Worm (Caenorhabditis elegans) whole organism, young adult: ENCODE data around the gene F08C6.5.
A peak's percentile ranks its signal among the peaks of the same experiment; 100 is the strongest.

Experiments used
- F10E7.11 ChIP-seq: sonication (generic microtip); optimal IDR thresholded peaks from 2 replicates; lab custom pipeline; 2017; ENCODE audit warnings: mild to moderate bottlenecking, missing genetic modification characterization, moderate library complexity, missing compliant biosample characterization
- F22D6.2 ChIP-seq: sonication (generic microtip); optimal IDR thresholded peaks from 2 replicates; lab custom pipeline; 2016; ENCODE audit warnings: mild to moderate bottlenecking, missing genetic modification characterization, missing compliant biosample characterization
- F23B12.7 ChIP-seq: sonication (generic microtip); optimal IDR thresholded peaks from 2 replicates; lab custom pipeline; 2017; ENCODE audit warnings: missing genetic modification characterization, mild to moderate bottlenecking, missing compliant biosample characterization, antibody characterized with exemption, moderate library complexity; ENCODE audit not compliant: insufficient read depth
- F39B2.1 ChIP-seq: fragments of 200-800 bp; sonication (Bioruptor generic); IDR thresholded peaks from 2 replicates; pipeline ENCODE4 v1.3.6; 2022; ENCODE audit warnings: missing genetic modification reagents, missing genetic modification characterization, missing compliant biosample characterization
- F55B11.4 ChIP-seq: sonication (generic microtip); optimal IDR thresholded peaks from 2 replicates; lab custom pipeline; 2016; ENCODE audit warnings: missing compliant biosample characterization, missing genetic modification characterization, borderline replicate concordance; ENCODE audit not compliant: insufficient read depth
- F57A8.1 ChIP-seq: fragments of 200-800 bp; sonication (Bioruptor generic); optimal IDR thresholded peaks from 2 replicates; lab custom pipeline; 2018; ENCODE audit warnings: mild to moderate bottlenecking, missing genetic modification characterization, moderate library complexity, missing compliant biosample characterization
- T26A5.8 ChIP-seq: sonication (generic microtip); optimal IDR thresholded peaks from 2 replicates; lab custom pipeline; 2016; ENCODE audit warnings: missing genetic modification characterization, missing compliant biosample characterization
- Y53G8AR.9 ChIP-seq: fragments of 200-800 bp; sonication (Bioruptor generic); conservative IDR thresholded peaks from 2 replicates; pipeline ENCODE4 v1.3.6; 2022; ENCODE audit warnings: missing genetic modification reagents, missing genetic modification characterization, missing compliant biosample characterization
- Y67H2A.10 ChIP-seq: fragments of 200-800 bp; sonication (Bioruptor generic); conservative IDR thresholded peaks from 2 replicates; pipeline ENCODE4 v1.3.6; 2022; ENCODE audit warnings: missing genetic modification reagents, missing genetic modification characterization, missing compliant biosample characterization
- attf-6 ChIP-seq: fragments of 200-800 bp; sonication (Bioruptor generic); IDR thresholded peaks from 2 replicates; pipeline ENCODE4 v1.3.6; 2022; ENCODE audit warnings: missing genetic modification reagents, missing genetic modification characterization, missing compliant biosample characterization
- cebp-1 ChIP-seq, 2 experiments: fragments of 200-800 bp in 1 of 2; sonication (Bioruptor generic) in 1 of 2; sonication (generic microtip) in 1 of 2; IDR thresholded peaks in 1 of 2; optimal IDR thresholded peaks in 1 of 2; 2 replicates each; pipeline versions ENCODE4 v1.3.6 to Lab custom; 2017 to 2022; ENCODE audit warnings: missing compliant biosample characterization in 2 of 2, missing genetic modification characterization in 2 of 2, mild to moderate bottlenecking in 1 of 2, missing genetic modification reagents in 1 of 2, moderate library complexity in 1 of 2
- ceh-40 ChIP-seq: fragments of 200-800 bp; sonication (Bioruptor generic); IDR thresholded peaks from 2 replicates; pipeline ENCODE4 v1.3.6; 2022; ENCODE audit warnings: missing genetic modification characterization, missing compliant biosample characterization
- ceh-79 ChIP-seq: sonication (generic microtip); optimal IDR thresholded peaks from 2 replicates; lab custom pipeline; 2017; ENCODE audit warnings: mild to moderate bottlenecking, missing genetic modification characterization, missing compliant biosample characterization
- die-1 ChIP-seq: sonication (generic microtip); optimal IDR thresholded peaks from 2 replicates; lab custom pipeline; 2016; ENCODE audit warnings: missing genotype, mild to moderate bottlenecking, missing genetic modification characterization, missing compliant biosample characterization
- ets-4 ChIP-seq: fragments of 200-800 bp; sonication (Bioruptor generic); optimal IDR thresholded peaks from 2 replicates; lab custom pipeline; 2018; ENCODE audit warnings: mild to moderate bottlenecking, missing genetic modification characterization, missing compliant biosample characterization
- gei-17 ChIP-seq: fragments of 200-800 bp; sonication (Bioruptor generic); optimal IDR thresholded peaks from 2 replicates; lab custom pipeline; 2018; ENCODE audit warnings: mild to moderate bottlenecking, missing genetic modification characterization, missing compliant biosample characterization
- hlh-12 ChIP-seq: sonication (generic microtip); optimal IDR thresholded peaks from 2 replicates; lab custom pipeline; 2016; ENCODE audit warnings: missing genetic modification characterization, missing compliant biosample characterization
- hrde-1 ChIP-seq: sonication (generic microtip); optimal IDR thresholded peaks from 2 replicates; lab custom pipeline; 2016; ENCODE audit warnings: missing genetic modification characterization, mild to moderate bottlenecking, missing compliant biosample characterization, moderate library complexity, missing genotype, missing genetic modification reagents, borderline replicate concordance
- hsf-1 ChIP-seq: fragments of 200-800 bp; sonication (Bioruptor generic); IDR thresholded peaks from 2 replicates; pipeline ENCODE4 v1.3.6; 2022; ENCODE audit warnings: missing genetic modification reagents, missing genetic modification characterization, missing compliant biosample characterization
- let-607 ChIP-seq, 2 experiments: fragments of 200-800 bp in 1 of 2; sonication (Bioruptor generic) in 1 of 2; sonication (generic microtip) in 1 of 2; optimal IDR thresholded peaks; 2 replicates each; lab custom pipeline; 2016 to 2018; ENCODE audit warnings: mild to moderate bottlenecking in 2 of 2, missing compliant biosample characterization in 2 of 2, missing genetic modification characterization in 2 of 2, moderate library complexity in 2 of 2, missing genotype in 1 of 2
- lin-26 ChIP-seq: fragments of 200-800 bp; sonication (Bioruptor generic); IDR thresholded peaks from 2 replicates; pipeline ENCODE4 v1.3.6; 2022; ENCODE audit warnings: missing genetic modification reagents, missing genetic modification characterization, missing compliant biosample characterization
- lin-35 ChIP-seq, 3 experiments: fragments of 150-350 bp in 2 of 3; sonication (generic microtip) in 1 of 3; optimal IDR thresholded peaks; 2 replicates each; lab custom pipeline; 2014 to 2018; ENCODE audit warnings: missing biosample characterization in 3 of 3, missing genetic modification characterization in 3 of 3, missing genetic modification reagents in 3 of 3
- lin-54 ChIP-seq: fragments of 200-800 bp; sonication (Bioruptor generic); optimal IDR thresholded peaks from 2 replicates; lab custom pipeline; 2018; ENCODE audit warnings: mild to moderate bottlenecking, missing genetic modification characterization, missing compliant biosample characterization
- lir-1 ChIP-seq: fragments of 200-800 bp; sonication (Bioruptor generic); conservative IDR thresholded peaks from 2 replicates; pipeline ENCODE4 v1.3.6; 2022; ENCODE audit warnings: missing genetic modification reagents, missing genetic modification characterization, missing compliant biosample characterization
- madf-6 ChIP-seq: fragments of 200-800 bp; sonication (Bioruptor generic); IDR thresholded peaks from 2 replicates; pipeline ENCODE4 v1.3.6; 2022; ENCODE audit warnings: missing genetic modification reagents, missing genetic modification characterization, missing compliant biosample characterization
- mcd-1 ChIP-seq: fragments of 200-800 bp; sonication (Bioruptor generic); IDR thresholded peaks from 2 replicates; pipeline ENCODE4 v1.3.6; 2022; ENCODE audit warnings: missing genetic modification reagents, missing genetic modification characterization, missing compliant biosample characterization
- nhr-179 ChIP-seq: sonication (generic microtip); optimal IDR thresholded peaks from 2 replicates; lab custom pipeline; 2016; ENCODE audit warnings: mild to moderate bottlenecking, missing genetic modification characterization, missing compliant biosample characterization
- nhr-27 ChIP-seq: fragments of 200-800 bp; sonication (Bioruptor generic); optimal IDR thresholded peaks from 2 replicates; lab custom pipeline; 2018; ENCODE audit warnings: mild to moderate bottlenecking, missing genetic modification characterization, moderate library complexity, missing compliant biosample characterization
- nhr-90 ChIP-seq: sonication (generic microtip); optimal IDR thresholded peaks from 2 replicates; lab custom pipeline; 2016; ENCODE audit warnings: missing genotype, mild to moderate bottlenecking, missing genetic modification characterization, missing compliant biosample characterization
- rpc-1 ChIP-seq, 2 experiments: fragments of 150-350 bp in 1 of 2; sonication (generic microtip) in 1 of 2; optimal IDR thresholded peaks; 2 replicates each; lab custom pipeline; 2014 to 2018; ENCODE audit warnings: missing biosample characterization in 1 of 2, missing genetic modification characterization in 1 of 2, missing genetic modification reagents in 1 of 2, missing genotype in 1 of 2
- sdz-38 ChIP-seq: sonication (generic microtip); optimal IDR thresholded peaks from 2 replicates; lab custom pipeline; 2016; ENCODE audit warnings: missing genotype, missing genetic modification characterization, missing compliant biosample characterization
- zfh-2 ChIP-seq: fragments of 200-800 bp; sonication (Bioruptor generic); conservative IDR thresholded peaks from 2 replicates; pipeline ENCODE4 v1.3.6; 2022; ENCODE audit warnings: missing genetic modification reagents, missing genetic modification characterization, missing compliant biosample characterization
- ztf-18 ChIP-seq: sonication (generic microtip); optimal IDR thresholded peaks from 2 replicates; lab custom pipeline; 2016; ENCODE audit warnings: missing genotype, mild to moderate bottlenecking, missing genetic modification characterization, missing compliant biosample characterization
- ztf-25 ChIP-seq: fragments of 200-800 bp; sonication (Bioruptor generic); IDR thresholded peaks from 2 replicates; pipeline ENCODE4 v1.3.6; 2022; ENCODE audit warnings: missing genetic modification reagents, missing genetic modification characterization, missing compliant biosample characterization
- ztf-26 ChIP-seq: sonication (generic microtip); optimal IDR thresholded peaks from 2 replicates; lab custom pipeline; 2017; ENCODE audit warnings: missing genetic modification characterization, missing compliant biosample characterization

The F08C6.5 gene

DNA sequence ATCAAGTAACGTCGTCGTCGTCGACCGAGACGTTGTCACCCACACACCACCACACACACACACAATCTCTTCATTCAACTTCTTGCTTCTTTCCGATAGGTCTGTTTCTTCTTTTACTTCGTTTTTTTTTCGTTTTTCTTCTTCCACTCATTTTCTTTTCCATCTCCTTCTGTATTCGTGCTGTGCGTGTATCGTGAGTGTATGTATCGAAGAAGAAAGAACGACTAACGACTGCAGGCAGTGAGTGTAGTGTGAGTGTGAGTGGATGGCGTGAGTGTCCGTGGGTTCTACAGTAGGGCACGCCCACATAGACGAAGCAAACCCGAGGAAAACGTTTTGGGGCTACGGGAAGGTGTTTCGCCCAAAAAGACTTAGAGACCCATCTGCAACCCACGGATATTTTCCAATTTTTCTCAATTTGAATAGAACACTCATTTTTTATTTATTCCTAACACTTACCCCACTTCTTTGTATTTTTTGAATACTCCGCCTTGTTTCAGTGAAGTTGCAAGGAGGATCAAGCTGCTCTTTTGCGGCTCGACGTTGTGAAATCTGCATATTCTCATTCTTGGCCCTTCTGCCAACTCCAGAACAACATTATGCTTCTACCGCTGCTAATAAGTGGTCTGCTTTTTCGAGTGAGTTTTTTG lies 26.5 kb downstream of the F08C6.5 start, which contains the start of gene adt-2 (continued):
- TF ChIP-seq ztf-26 (peak; percentile 24), F39B2.1 (GFP tag; lab: Robert Waterston, UW) (no peak), die-1 (tag; lab: Kevin White, UChicago) (no peak)
- TF ChIP-seq, all 124 proteins: peak for 3

- TF ChIP-seq zfh-2 (GFP tag; lab: Robert Waterston, UW) (peak; percentile 52; the same call in 1 of the 2 replicates), F57A8.1 (GFP tag; lab: Kevin White, UChicago) (no peak), Y53G8AR.9 (GFP tag; lab: Robert Waterston, UW) (no peak), attf-6 (GFP tag; lab: Robert Waterston, UW) (no peak), nhr-27 (tag; lab: Kevin White, UChicago) (no peak), rpc-1 (optimal IDR thresholded peaks at IDR 0.05; lab: Kevin White, UChicago) (no peak), rpc-1 (tag; optimal IDR thresholded peaks at IDR 0.05; lab: Kevin White, UChicago) (no peak), madf-6 (GFP tag; lab: Robert Waterston, UW) (no peak), let-607 (tag; optimal IDR thresholded peaks at IDR 0.05; lab: Kevin White, UChicago) (no peak), ztf-25 (GFP tag; lab: Robert Waterston, UW) (no peak), ztf-26 (peak; percentile 5), nhr-90 (tag; lab: Kevin White, UChicago) (no peak), sdz-38 (tag; lab: Kevin White, UChicago) (no peak)
These were observed 27.4 kb downstream of the F08C6.5 start for ce11 chrX:7586588-7586987.

DNA sequence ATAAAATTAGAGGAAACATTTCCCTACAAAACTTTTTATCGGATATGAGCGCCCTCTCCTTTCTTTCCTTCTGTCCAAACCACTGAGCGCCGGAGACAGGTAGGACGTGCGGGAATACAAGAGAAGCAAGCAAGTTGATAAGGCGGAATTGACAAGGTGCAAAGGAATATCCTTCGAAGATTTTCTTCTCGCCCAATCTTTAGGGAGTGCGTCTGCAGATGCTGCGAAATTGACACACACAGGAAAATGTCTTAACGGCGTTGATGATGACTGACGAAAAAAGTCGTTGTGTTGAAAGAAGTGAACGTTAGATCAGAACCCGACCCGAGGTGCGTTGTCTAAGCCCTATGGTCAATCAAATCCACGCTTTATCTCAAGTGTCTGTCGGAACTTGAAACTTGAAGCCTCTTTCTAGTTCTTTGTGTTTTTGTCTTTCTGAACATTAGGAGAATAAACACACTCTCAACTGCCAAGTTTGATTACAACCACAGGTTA lies 28.6 kb downstream of the F08C6.5 start:
- TF ChIP-seq lin-26 (GFP tag; lab: Robert Waterston, UW) (no peak), gei-17 (GFP tag; lab: Kevin White, UChicago) (no peak), cebp-1 (GFP tag; IDR thresholded peaks at IDR 0.05; lab: Robert Waterston, UW) (no peak), cebp-1 (tag; optimal IDR thresholded peaks at IDR 0.05; lab: Kevin White, UChicago) (no peak), hlh-12 (tag; lab: Kevin White, UChicago) (no peak)

DNA sequence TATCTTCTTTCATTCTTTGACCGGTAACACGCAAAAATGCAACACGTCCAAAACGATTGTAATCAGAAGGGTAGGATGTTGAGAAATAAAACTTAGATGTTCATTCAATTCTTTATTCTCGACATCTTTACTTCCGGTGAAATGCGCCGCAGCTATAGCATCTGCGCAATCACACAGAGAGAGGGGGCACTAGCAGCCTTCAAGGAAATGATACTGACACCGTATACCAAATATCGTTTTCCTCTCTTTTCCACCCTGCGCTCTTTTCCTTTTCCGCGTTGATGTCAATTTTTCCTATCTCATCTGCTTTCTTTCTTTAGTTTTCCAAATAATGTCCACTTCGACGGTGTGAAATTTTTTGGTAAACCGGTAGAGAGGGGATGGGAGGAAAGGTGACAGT lies 31.6 kb downstream of the F08C6.5 start:
- TF ChIP-seq lin-35 (GFP tag; optimal IDR thresholded peaks at IDR 0.05; lab: Kevin White, UChicago) (no peak), T26A5.8 (tag; lab: Kevin White, UChicago) (no peak), F10E7.11 (tag; lab: Kevin White, UChicago) (no peak), lin-54 (GFP tag; lab: Kevin White, UChicago) (no peak), ztf-25 (GFP tag; lab: Robert Waterston, UW) (no peak), nhr-179 (tag; lab: Kevin White, UChicago) (no peak), mcd-1 (GFP tag; lab: Robert Waterston, UW) (no peak), ceh-79 (no peak), sdz-38 (tag; lab: Kevin White, UChicago) (no peak), hrde-1 (tag; lab: Kevin White, UChicago) (no peak), F23B12.7 (tag; lab: Kevin White, UChicago) (no peak), ceh-40 (GFP tag; lab: Robert Waterston, UW) (no peak)
- TF ChIP-seq, all 124 proteins: peak for 0

- no peak for TF ChIP-seq ztf-18 (tag; lab: Kevin White, UChicago)
- no peak for TF ChIP-seq lir-1 (GFP tag; lab: Robert Waterston, UW)
- TF ChIP-seq gei-17 (GFP tag; lab: Kevin White, UChicago), result no peak
- no peak for TF ChIP-seq ets-4
- no peak for TF ChIP-seq F55B11.4 (tag; lab: Kevin White, UChicago)
- no peak for TF ChIP-seq attf-6 (GFP tag; lab: Robert Waterston, UW)
- no peak for TF ChIP-seq Y67H2A.10 (GFP tag; lab: Robert Waterston, UW)
- no peak for TF ChIP-seq ceh-40 (GFP tag; lab: Robert Waterston, UW)
- TF ChIP-seq F22D6.2, result no peak
- TF ChIP-seq hsf-1 (GFP tag; lab: Robert Waterston, UW), result no peak
These were observed 34.8 kb downstream of the F08C6.5 start for ce11 chrX:7593931-7594544.
